Worm (Caenorhabditis elegans) whole organism, L2 larva: ENCODE data around the gene F44B9.8.

Experiments used
- ZK546.5 ChIP-seq: sonication (generic microtip); optimal IDR thresholded peaks from 2 replicates; lab custom pipeline; 2017; ENCODE audit warnings: missing biosample characterization, missing genetic modification characterization
- ama-1 ChIP-seq: fragments of 150-350 bp; optimal IDR thresholded peaks from 2 replicates; lab custom pipeline; 2018; ENCODE audit warnings: inconsistent platforms
- blmp-1 ChIP-seq: sonication (generic microtip); optimal IDR thresholded peaks from 2 replicates; lab custom pipeline; 2017; ENCODE audit warnings: missing genetic modification characterization, mild to moderate bottlenecking, missing compliant biosample characterization, antibody characterized with exemption, moderate library complexity; ENCODE audit not compliant: insufficient read depth

DNA sequence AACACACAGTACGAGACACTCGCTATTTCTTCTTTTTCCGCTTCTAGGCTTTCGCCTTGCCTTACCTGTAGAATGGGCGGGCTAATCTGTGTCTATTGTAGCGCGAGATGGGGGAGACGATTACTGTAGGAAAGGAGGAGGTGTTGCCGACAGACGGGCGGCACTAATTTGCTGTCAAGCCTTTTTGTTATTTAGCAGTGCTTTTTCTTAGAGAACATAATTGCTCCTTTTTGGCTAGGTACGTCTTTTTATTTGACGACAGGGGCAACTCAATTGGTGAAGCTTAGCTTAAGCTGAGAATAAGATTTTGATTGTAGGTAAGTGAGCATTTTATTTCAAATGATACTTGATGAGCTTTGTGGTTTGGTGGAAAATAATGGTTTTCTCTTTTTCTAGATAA, 34.2 kb upstream of the F44B9.8 start:
- TF ChIP-seq blmp-1 (tag; lab: Kevin White, UChicago) (no peak), ZK546.5 (tag; lab: Kevin White, UChicago) (no peak), ama-1 (no peak)
